Worm (Caenorhabditis elegans): Measurements from ENCODE around the gene F19G12.8.

- no peak for TF ChIP-seq ceh-91 (GFP tag; IDR thresholded peaks at IDR 0.05)
- TF ChIP-seq ama-1 (optimal IDR thresholded peaks at IDR 0.05): no peak
- no peak for TF ChIP-seq ama-1 (GFP tag; optimal IDR thresholded peaks at IDR 0.05)
- no peak for TF ChIP-seq unc-130 (GFP tag; optimal IDR thresholded peaks at IDR 0.05)
- TF ChIP-seq F37B4.10 (GFP tag; IDR thresholded peaks at IDR 0.05): no peak
- TF ChIP-seq efl-1 (GFP tag; optimal IDR thresholded peaks at IDR 0.05): no peak
- no peak for TF ChIP-seq snpc-4 (GFP tag; optimal IDR thresholded peaks at IDR 0.05)
- TF ChIP-seq snpc-4 (tag; optimal IDR thresholded peaks at IDR 0.05): no peak
- no peak for TF ChIP-seq tbp1 (GFP tag; optimal IDR thresholded peaks at IDR 0.05)
- no peak for TF ChIP-seq F10E7.11 (tag; optimal IDR thresholded peaks at IDR 0.05)
- TF ChIP-seq nhr-27 (tag; optimal IDR thresholded peaks at IDR 0.05): no peak
Measured at ce11 chrX:1386893-1387367, 30.2 kb upstream of the F19G12.8 start, which contains the start of gene F56C3.1.

Data from whole organism, young adult.